Worm (Caenorhabditis elegans) whole organism, L3 larva: ENCODE measurements around the gene tofu-7.

Source experiments
- ZK546.5 ChIP-seq: sonication (generic microtip); optimal IDR thresholded peaks from 2 replicates; lab custom pipeline; 2017; ENCODE audit warnings: missing biosample characterization, missing genetic modification characterization
- nhr-12 ChIP-seq: fragments of 150-350 bp; optimal IDR thresholded peaks from 2 replicates; lab custom pipeline; 2014; ENCODE audit warnings: missing biosample characterization, missing genetic modification characterization
- nhr-25 ChIP-seq: sonication (generic microtip); optimal IDR thresholded peaks from 2 replicates; lab custom pipeline; 2017; ENCODE audit warnings: missing biosample characterization, missing genetic modification characterization
- skn-1 ChIP-seq: fragments of 150-350 bp; optimal IDR thresholded peaks from 2 replicates; lab custom pipeline; 2014; ENCODE audit warnings: missing biosample characterization, missing genetic modification characterization

ce11 chrIII:7064185-7064584 lies 20.6 kb downstream of the tofu-7 start, which contains the start of gene R01H2.4:
- no peak for TF ChIP-seq nhr-12
- no peak for TF ChIP-seq ZK546.5 (tag; lab: Kevin White, UChicago)
- TF ChIP-seq nhr-25 (tag; lab: Kevin White, UChicago) = no peak
- TF ChIP-seq skn-1 (tag; lab: Kevin White, UChicago) = no peak
